Worm (Caenorhabditis elegans) whole organism, young adult: ENCODE measurements around the gene dhc-4.

Source experiments
- B0035.1 ChIP-seq: sonication (generic microtip); optimal IDR thresholded peaks from 2 replicates; lab custom pipeline; 2016; ENCODE audit warnings: missing genetic modification characterization, mild to moderate bottlenecking, missing compliant biosample characterization, missing genotype, missing genetic modification reagents
- C06A6.2 ChIP-seq: fragments of 200-800 bp; sonication (Bioruptor generic); conservative IDR thresholded peaks from 2 replicates; pipeline ENCODE4 v1.3.6; 2022; ENCODE audit warnings: missing genetic modification characterization, missing compliant biosample characterization
- C17E4.6 ChIP-seq: fragments of 200-800 bp; sonication (Bioruptor generic); IDR thresholded peaks from 2 replicates; pipeline ENCODE4 v1.3.6; 2022; ENCODE audit warnings: missing genetic modification reagents, missing genetic modification characterization, missing compliant biosample characterization
- F22D6.2 ChIP-seq: sonication (generic microtip); optimal IDR thresholded peaks from 2 replicates; lab custom pipeline; 2016; ENCODE audit warnings: mild to moderate bottlenecking, missing genetic modification characterization, missing compliant biosample characterization
- F33H1.4 ChIP-seq: fragments of 200-800 bp; sonication (Bioruptor generic); IDR thresholded peaks from 2 replicates; pipeline ENCODE4 v1.3.6; 2022; ENCODE audit warnings: missing genetic modification reagents, missing genetic modification characterization, missing compliant biosample characterization
- F39B2.1 ChIP-seq: fragments of 200-800 bp; sonication (Bioruptor generic); IDR thresholded peaks from 2 replicates; pipeline ENCODE4 v1.3.6; 2022; ENCODE audit warnings: missing genetic modification reagents, missing genetic modification characterization, missing compliant biosample characterization
- F57A8.1 ChIP-seq: fragments of 200-800 bp; sonication (Bioruptor generic); optimal IDR thresholded peaks from 2 replicates; lab custom pipeline; 2018; ENCODE audit warnings: mild to moderate bottlenecking, missing genetic modification characterization, moderate library complexity, missing compliant biosample characterization
- K11D2.4 ChIP-seq: fragments of 200-800 bp; sonication (Bioruptor generic); IDR thresholded peaks from 2 replicates; pipeline ENCODE4 v1.3.6; 2022; ENCODE audit warnings: missing genetic modification reagents, missing genetic modification characterization, missing compliant biosample characterization
- T07F8.4 ChIP-seq: sonication (generic microtip); optimal IDR thresholded peaks from 2 replicates; lab custom pipeline; 2016; ENCODE audit warnings: mild to moderate bottlenecking, missing genetic modification characterization, moderate library complexity, missing compliant biosample characterization
- Y53F4B.3 ChIP-seq: fragments of 200-800 bp; sonication (Bioruptor generic); IDR thresholded peaks from 2 replicates; pipeline ENCODE4 v1.3.6; 2022; ENCODE audit warnings: missing genetic modification reagents, missing genetic modification characterization, missing compliant biosample characterization
- Y79H2A.3 ChIP-seq: fragments of 200-800 bp; sonication (Bioruptor generic); conservative IDR thresholded peaks from 2 replicates; pipeline ENCODE4 v1.3.6; 2022; ENCODE audit warnings: missing genetic modification reagents, missing genetic modification characterization, missing compliant biosample characterization
- akir-1 ChIP-seq: fragments of 200-800 bp; sonication (Bioruptor generic); optimal IDR thresholded peaks from 2 replicates; lab custom pipeline; 2018; ENCODE audit warnings: mild to moderate bottlenecking, missing genetic modification characterization, moderate library complexity, missing compliant biosample characterization
- ama-1 ChIP-seq, 3 experiments: fragments of 150-350 bp in 1 of 3; sonication (generic microtip) in 2 of 3; optimal IDR thresholded peaks; 2 replicates each; lab custom pipeline; 2014 to 2018; ENCODE audit warnings: missing biosample characterization in 2 of 3, missing genetic modification characterization in 2 of 3, missing genetic modification reagents in 2 of 3
- athp-1 ChIP-seq: sonication (generic microtip); optimal IDR thresholded peaks from 2 replicates; lab custom pipeline; 2017; ENCODE audit warnings: mild to moderate bottlenecking, missing genetic modification characterization, missing compliant biosample characterization
- attf-5 ChIP-seq: fragments of 200-800 bp; sonication (Bioruptor generic); optimal IDR thresholded peaks from 2 replicates; lab custom pipeline; 2018; ENCODE audit warnings: mild to moderate bottlenecking, missing genetic modification characterization, missing compliant biosample characterization
- ceh-58 ChIP-seq: fragments of 200-800 bp; sonication (Bioruptor generic); IDR thresholded peaks from 2 replicates; pipeline ENCODE4 v1.3.6; 2022; ENCODE audit warnings: missing genetic modification characterization, missing compliant biosample characterization
- ceh-79 ChIP-seq: sonication (generic microtip); optimal IDR thresholded peaks from 2 replicates; lab custom pipeline; 2017; ENCODE audit warnings: mild to moderate bottlenecking, missing genetic modification characterization, missing compliant biosample characterization
- ceh-91 ChIP-seq: fragments of 200-800 bp; sonication (Bioruptor generic); IDR thresholded peaks from 2 replicates; pipeline ENCODE4 v1.3.6; 2022; ENCODE audit warnings: missing genetic modification reagents, missing genetic modification characterization, missing compliant biosample characterization
- dpl-1 ChIP-seq: fragments of 150-350 bp; optimal IDR thresholded peaks from 2 replicates; lab custom pipeline; 2014; ENCODE audit warnings: missing biosample characterization, missing genetic modification reagents, missing genetic modification characterization
- egl-44 ChIP-seq: fragments of 200-800 bp; sonication (Bioruptor generic); IDR thresholded peaks from 2 replicates; pipeline ENCODE4 v1.3.6; 2022; ENCODE audit warnings: missing genetic modification reagents, missing genetic modification characterization, missing compliant biosample characterization
- egrh-3 ChIP-seq: fragments of 200-800 bp; sonication (Bioruptor generic); IDR thresholded peaks from 2 replicates; pipeline ENCODE4 v1.3.6; 2022; ENCODE audit warnings: missing genetic modification reagents, missing genetic modification characterization, missing compliant biosample characterization
- ets-4 ChIP-seq: fragments of 200-800 bp; sonication (Bioruptor generic); optimal IDR thresholded peaks from 2 replicates; lab custom pipeline; 2018; ENCODE audit warnings: mild to moderate bottlenecking, missing genetic modification characterization, missing compliant biosample characterization
- hmg-1.2 ChIP-seq: fragments of 200-800 bp; sonication (Bioruptor generic); IDR thresholded peaks from 2 replicates; pipeline ENCODE4 v1.3.6; 2022; ENCODE audit warnings: missing genetic modification reagents, missing genetic modification characterization, missing compliant biosample characterization
- hsf-1 ChIP-seq: fragments of 200-800 bp; sonication (Bioruptor generic); IDR thresholded peaks from 2 replicates; pipeline ENCODE4 v1.3.6; 2022; ENCODE audit warnings: missing genetic modification reagents, missing genetic modification characterization, missing compliant biosample characterization
- lag-1 ChIP-seq: fragments of 200-800 bp; sonication (Bioruptor generic); IDR thresholded peaks from 2 replicates; pipeline ENCODE4 v1.3.6; 2022; ENCODE audit warnings: missing genetic modification reagents, missing genetic modification characterization, missing compliant biosample characterization
- let-607 ChIP-seq, 2 experiments: fragments of 200-800 bp in 1 of 2; sonication (Bioruptor generic) in 1 of 2; sonication (generic microtip) in 1 of 2; optimal IDR thresholded peaks; 2 replicates each; lab custom pipeline; 2016 to 2018; ENCODE audit warnings: mild to moderate bottlenecking in 2 of 2, missing compliant biosample characterization in 2 of 2, missing genetic modification characterization in 2 of 2, moderate library complexity in 2 of 2, missing genotype in 1 of 2
- lsl-1 ChIP-seq: fragments of 200-800 bp; sonication (Bioruptor generic); optimal IDR thresholded peaks from 2 replicates; lab custom pipeline; 2018; ENCODE audit warnings: mild to moderate bottlenecking, missing genetic modification characterization, moderate library complexity, missing compliant biosample characterization
- madf-3 ChIP-seq: fragments of 200-800 bp; sonication (Bioruptor generic); IDR thresholded peaks from 2 replicates; pipeline ENCODE4 v1.3.6; 2022; ENCODE audit warnings: missing genetic modification reagents, missing genetic modification characterization, missing compliant biosample characterization
- madf-6 ChIP-seq: fragments of 200-800 bp; sonication (Bioruptor generic); IDR thresholded peaks from 2 replicates; pipeline ENCODE4 v1.3.6; 2022; ENCODE audit warnings: missing genetic modification reagents, missing genetic modification characterization, missing compliant biosample characterization
- mcd-1 ChIP-seq: fragments of 200-800 bp; sonication (Bioruptor generic); IDR thresholded peaks from 2 replicates; pipeline ENCODE4 v1.3.6; 2022; ENCODE audit warnings: missing genetic modification reagents, missing genetic modification characterization, missing compliant biosample characterization
- mel-28 ChIP-seq: sonication (generic microtip); optimal IDR thresholded peaks from 2 replicates; lab custom pipeline; 2016; ENCODE audit warnings: borderline replicate concordance, mild to moderate bottlenecking, missing genetic modification characterization, missing compliant biosample characterization
- nhr-179 ChIP-seq: sonication (generic microtip); optimal IDR thresholded peaks from 2 replicates; lab custom pipeline; 2016; ENCODE audit warnings: mild to moderate bottlenecking, missing genetic modification characterization, missing compliant biosample characterization
- nhr-27 ChIP-seq: fragments of 200-800 bp; sonication (Bioruptor generic); optimal IDR thresholded peaks from 2 replicates; lab custom pipeline; 2018; ENCODE audit warnings: mild to moderate bottlenecking, missing genetic modification characterization, moderate library complexity, missing compliant biosample characterization
- nhr-80 ChIP-seq: sonication (generic microtip); optimal IDR thresholded peaks from 2 replicates; lab custom pipeline; 2016; ENCODE audit warnings: missing genetic modification characterization, missing compliant biosample characterization
- pha-4 ChIP-seq: fragments of 150-350 bp; sonication (generic microtip); optimal IDR thresholded peaks from 2 replicates; lab custom pipeline; 2014; ENCODE audit warnings: missing biosample characterization, missing genetic modification reagents, missing genetic modification characterization
- rcor-1 ChIP-seq: fragments of 200-800 bp; sonication (Bioruptor generic); IDR thresholded peaks from 2 replicates; pipeline ENCODE4 v1.3.6; 2022; ENCODE audit warnings: missing genetic modification reagents, missing genetic modification characterization, missing compliant biosample characterization
- rec-8 ChIP-seq, 2 experiments: sonication (generic microtip); optimal IDR thresholded peaks; 2 replicates each; lab custom pipeline; 2016; ENCODE audit warnings: mild to moderate bottlenecking in 2 of 2, missing genetic modification characterization in 2 of 2, missing genetic modification reagents in 2 of 2, missing genotype in 2 of 2, missing biosample characterization in 1 of 2, missing compliant biosample characterization in 1 of 2, moderate library complexity in 1 of 2
- repo-1 ChIP-seq: sonication (generic microtip); optimal IDR thresholded peaks from 2 replicates; lab custom pipeline; 2017; ENCODE audit warnings: mild to moderate bottlenecking, missing genetic modification characterization, missing compliant biosample characterization
- rpc-1 ChIP-seq, 2 experiments: fragments of 150-350 bp in 1 of 2; sonication (generic microtip) in 1 of 2; optimal IDR thresholded peaks; 2 replicates each; lab custom pipeline; 2014 to 2018; ENCODE audit warnings: missing biosample characterization in 1 of 2, missing genetic modification characterization in 1 of 2, missing genetic modification reagents in 1 of 2, missing genotype in 1 of 2
- sdz-38 ChIP-seq: sonication (generic microtip); optimal IDR thresholded peaks from 2 replicates; lab custom pipeline; 2016; ENCODE audit warnings: missing genotype, missing genetic modification characterization, missing compliant biosample characterization
- snpc-1.1 ChIP-seq: sonication (generic microtip); optimal IDR thresholded peaks from 2 replicates; lab custom pipeline; 2017; ENCODE audit warnings: missing genetic modification characterization, mild to moderate bottlenecking, missing compliant biosample characterization, antibody characterized with exemption, moderate library complexity, missing genotype, missing genetic modification reagents; ENCODE audit not compliant: insufficient read depth
- snpc-1.3 ChIP-seq: sonication (generic microtip); optimal IDR thresholded peaks from 2 replicates; lab custom pipeline; 2017; ENCODE audit warnings: missing genetic modification characterization, mild to moderate bottlenecking, missing compliant biosample characterization, antibody characterized with exemption, moderate library complexity, missing genotype, missing genetic modification reagents; ENCODE audit not compliant: insufficient read depth
- snpc-4 ChIP-seq, 5 experiments: fragments of 150-350 bp in 1 of 5; sonication (generic microtip) in 4 of 5; optimal IDR thresholded peaks; 2 replicates each; lab custom pipeline; 2014 to 2018; ENCODE audit warnings: missing genetic modification characterization in 5 of 5, missing biosample characterization in 3 of 5, antibody characterized with exemption in 2 of 5, mild to moderate bottlenecking in 2 of 5, missing compliant biosample characterization in 2 of 5, missing genotype in 2 of 5, moderate library complexity in 2 of 5, missing genetic modification reagents in 1 of 5
- zim-3 ChIP-seq: sonication (generic microtip); optimal IDR thresholded peaks from 2 replicates; lab custom pipeline; 2017; ENCODE audit warnings: mild to moderate bottlenecking, missing genetic modification characterization, moderate library complexity, missing compliant biosample characterization
- ztf-26 ChIP-seq: sonication (generic microtip); optimal IDR thresholded peaks from 2 replicates; lab custom pipeline; 2017; ENCODE audit warnings: missing genetic modification characterization, missing compliant biosample characterization
- ztf-3 ChIP-seq: fragments of 200-800 bp; sonication (Bioruptor generic); optimal IDR thresholded peaks from 2 replicates; lab custom pipeline; 2018; ENCODE audit warnings: mild to moderate bottlenecking, missing genetic modification characterization, missing compliant biosample characterization

Gene dhc-4

ce11 chrIII:10989491-10990032, 19.8 kb downstream of the dhc-4 start (continued):
- TF ChIP-seq ceh-58 (GFP tag; lab: Robert Waterston, UW) = peak; percentile 86
- TF ChIP-seq repo-1 (tag; lab: Kevin White, UChicago) = peak; percentile 97
- TF ChIP-seq lsl-1 (GFP tag; lab: Kevin White, UChicago) = peak; percentile 70
- no peak for TF ChIP-seq pha-4 (tag; lab: Kevin White, UChicago)
- peak; percentile 79 for TF ChIP-seq hsf-1 (GFP tag; lab: Robert Waterston, UW)
- peak; percentile 97 for TF ChIP-seq egl-44 (GFP tag; lab: Robert Waterston, UW)
- TF ChIP-seq sdz-38 (tag; lab: Kevin White, UChicago) = peak; percentile 72
- TF ChIP-seq F39B2.1 = peak; percentile 84
- peak; percentile 50 for TF ChIP-seq nhr-80 (tag; lab: Kevin White, UChicago)
- peak; percentile 95 to 97 for TF ChIP-seq rec-8 (tag; optimal IDR thresholded peaks at IDR 0.05; lab: Kevin White, UChicago)
- peak; percentile 95 for TF ChIP-seq mcd-1
- peak; percentile 90 for TF ChIP-seq mel-28 (tag; lab: Kevin White, UChicago)
- TF ChIP-seq madf-6 = peak; percentile 86
- peak; percentile 96 for TF ChIP-seq hmg-1.2 (GFP tag; lab: Robert Waterston, UW)
- peak; percentile 80 for TF ChIP-seq nhr-179 (tag; lab: Kevin White, UChicago)
- TF ChIP-seq attf-5 (GFP tag; lab: Kevin White, UChicago) = peak; percentile 93
- TF ChIP-seq zim-3 (tag; lab: Kevin White, UChicago) = peak; percentile 98
- peak; percentile 93 for TF ChIP-seq F57A8.1 (GFP tag; lab: Kevin White, UChicago)
- no peak for TF ChIP-seq ama-1 (optimal IDR thresholded peaks at IDR 0.05; lab: Kevin White, UChicago)
- peak; percentile 85 to 94 for TF ChIP-seq ama-1 (GFP tag; optimal IDR thresholded peaks at IDR 0.05; lab: Kevin White, UChicago)
- TF ChIP-seq snpc-1.1 (tag; lab: Kevin White, UChicago) = peak; percentile 97
- peak; percentile 90 for TF ChIP-seq ets-4
- peak; percentile 99 for TF ChIP-seq rpc-1 (optimal IDR thresholded peaks at IDR 0.05; lab: Kevin White, UChicago)
- peak; percentile 99 for TF ChIP-seq rpc-1 (tag; optimal IDR thresholded peaks at IDR 0.05; lab: Kevin White, UChicago)
- TF ChIP-seq ztf-26 (tag; lab: Kevin White, UChicago) = peak; percentile 95
- peak; percentile 91 for TF ChIP-seq C17E4.6 (GFP tag; lab: Robert Waterston, UW)
- peak; percentile 92 for TF ChIP-seq C06A6.2 (GFP tag; lab: Robert Waterston, UW)
- TF ChIP-seq F22D6.2 (tag; lab: Kevin White, UChicago) = peak; percentile 84
- peak; percentile 84 to 89 for TF ChIP-seq let-607 (tag; optimal IDR thresholded peaks at IDR 0.05; lab: Kevin White, UChicago)
- TF ChIP-seq Y53F4B.3 (GFP tag; lab: Robert Waterston, UW) = peak; percentile 48; the same call in 1 of the 2 replicates
- TF ChIP-seq nhr-27 (tag; lab: Kevin White, UChicago) = peak; percentile 88
- peak; percentile 94 for TF ChIP-seq snpc-1.3
- TF ChIP-seq ceh-91 (GFP tag; lab: Robert Waterston, UW) = peak; percentile 48
- TF ChIP-seq lag-1 = peak; percentile 88
- peak; percentile 95 for TF ChIP-seq K11D2.4 (GFP tag; lab: Robert Waterston, UW)
- peak; percentile 95 for TF ChIP-seq rcor-1
- peak; percentile 94 for TF ChIP-seq athp-1 (tag; lab: Kevin White, UChicago)
- TF ChIP-seq dpl-1 (GFP tag; lab: Kevin White, UChicago) = peak; percentile 44
- TF ChIP-seq Y79H2A.3 = peak; percentile 93
- peak; percentile 90 for TF ChIP-seq B0035.1 (tag; lab: Kevin White, UChicago)
- peak; percentile 68 for TF ChIP-seq F33H1.4 (GFP tag; lab: Robert Waterston, UW)
- TF ChIP-seq akir-1 (GFP tag; lab: Kevin White, UChicago) = peak; percentile 88
- TF ChIP-seq T07F8.4 (tag; lab: Kevin White, UChicago) = peak; percentile 92
- TF ChIP-seq egrh-3 = peak; percentile 85
- TF ChIP-seq ztf-3 (GFP tag; lab: Kevin White, UChicago) = peak; percentile 91
- TF ChIP-seq madf-3 (GFP tag; lab: Robert Waterston, UW) = peak; percentile 88
- TF ChIP-seq ceh-79 (tag; lab: Kevin White, UChicago) = peak; percentile 96
- TF ChIP-seq snpc-4 (GFP tag; optimal IDR thresholded peaks at IDR 0.05; lab: Kevin White, UChicago) = peak; percentile 99
- TF ChIP-seq snpc-4 (tag; optimal IDR thresholded peaks at IDR 0.05; lab: Kevin White, UChicago) = peak; percentile 99 to 100 (median 100)
